Worm (Caenorhabditis elegans): Measurements from ENCODE around the gene T12A7.10.
A peak's percentile ranks its signal among the peaks of the same experiment; 100 is the strongest.

The T12A7.10 gene

ce11 chrIV:11713289-11713688, 41.6 kb downstream of the T12A7.10 start:
- TF ChIP-seq unc-62 (GFP tag; optimal IDR thresholded peaks at IDR 0.05) = peak; percentile 9
- TF ChIP-seq nhr-76 (tag; optimal IDR thresholded peaks at IDR 0.05) = no peak
- no peak for TF ChIP-seq hmg-11 (tag; optimal IDR thresholded peaks at IDR 0.05)
- TF ChIP-seq zag-1 (tag; optimal IDR thresholded peaks at IDR 0.05) = no peak
- no peak for TF ChIP-seq snpc-4 (tag; optimal IDR thresholded peaks at IDR 0.05)
- TF ChIP-seq lin-39 (tag; optimal IDR thresholded peaks at IDR 0.05) = peak; percentile 51
- TF ChIP-seq eor-1 (tag; optimal IDR thresholded peaks at IDR 0.05) = no peak
- TF ChIP-seq ceh-82 (tag; optimal IDR thresholded peaks at IDR 0.05) = no peak
- no peak for TF ChIP-seq ztf-4 (tag; optimal IDR thresholded peaks at IDR 0.05)
- TF ChIP-seq lsy-12 (tag; optimal IDR thresholded peaks at IDR 0.05) = no peak

ce11 chrIV:11710331-11710730, 44.6 kb downstream of the T12A7.10 start:
- TF ChIP-seq elt-2 (tag; optimal IDR thresholded peaks at IDR 0.05) = no peak
- peak; percentile 79 for TF ChIP-seq egl-5 (tag; optimal IDR thresholded peaks at IDR 0.05)
- TF ChIP-seq nhr-11 (tag; optimal IDR thresholded peaks at IDR 0.05) = peak; percentile 1
- TF ChIP-seq unc-39 (tag; optimal IDR thresholded peaks at IDR 0.05) = no peak
- TF ChIP-seq nfya-1 (tag; optimal IDR thresholded peaks at IDR 0.05; ENCODE audit: insufficient read depth) = peak; percentile 6

Measured in whole organism, L3 larva.